3 worm cellular contexts compared by ENCODE assay signal in genomic region chrII:10388041-10388706, ce11.
A peak's percentile ranks its signal among the peaks of the same experiment; 100 is the strongest.
TF ChIP-seq lines count a peak whose summit lies in the region.

No protein-coding gene starts in this region.

TF ChIP-seq in whole organism, L1 larva, 84 proteins besides CTCF, POLR2A, EP300 and RAD21 (continued from another document and continues in another):
- TF ChIP-seq mdl-1 (tag; optimal IDR thresholded peaks at IDR 0.05; lab: Kevin White, UChicago) (peak in 1 of 2 experiments; percentile 44), ztf-11 (tag; optimal IDR thresholded peaks at IDR 0.05; lab: Kevin White, UChicago) (peak in 1 of 2 experiments; percentile 42), nhr-77 (tag; optimal IDR thresholded peaks at IDR 0.05; lab: Kevin White, UChicago) (peak; percentile 37), ama-1 (optimal IDR thresholded peaks at IDR 0.05; lab: Kevin White, UChicago) (peak; percentile 16), ceh-82 (tag; optimal IDR thresholded peaks at IDR 0.05; lab: Kevin White, UChicago) (peak; percentile 70 to 76 (median 73)), isw-1 (GFP tag; IDR thresholded peaks at IDR 0.05; lab: Robert Waterston, UW) (peak; percentile 52), sup-37 (GFP tag; optimal IDR thresholded peaks at IDR 0.05; lab: Kevin White, UChicago) (peak; percentile 13), nhr-237 (tag; optimal IDR thresholded peaks at IDR 0.05; lab: Kevin White, UChicago) (no peak), skn-1 (tag; optimal IDR thresholded peaks at IDR 0.05; lab: Kevin White, UChicago) (peak; percentile 61), pqm-1 (tag; optimal IDR thresholded peaks at IDR 0.05; lab: Kevin White, UChicago) (no peak), swsn-7 (tag; optimal IDR thresholded peaks at IDR 0.05; lab: Kevin White, UChicago) (peak; percentile 80), ets-5 (GFP tag; IDR thresholded peaks at IDR 0.05; lab: Robert Waterston, UW) (no peak), xbp-1 (tag; optimal IDR thresholded peaks at IDR 0.05; lab: Kevin White, UChicago) (peak; percentile 73), nhr-85 (tag; lab: Kevin White, UChicago) (peak; percentile 93), aha-1 (tag; optimal IDR thresholded peaks at IDR 0.05; lab: Kevin White, UChicago) (no peak), mep-1 (tag; optimal IDR thresholded peaks at IDR 0.05; lab: Kevin White, UChicago) (peak; percentile 73), snpc-4 (tag; optimal IDR thresholded peaks at IDR 0.05; lab: Kevin White, UChicago) (peak; percentile 38), ceh-8 (GFP tag; optimal IDR thresholded peaks at IDR 0.05; lab: Kevin White, UChicago) (no peak), nhr-90 (tag; optimal IDR thresholded peaks at IDR 0.05; lab: Kevin White, UChicago; ENCODE audit: poor library complexity) (peak; percentile 70), aly-2 (tag; optimal IDR thresholded peaks at IDR 0.05; lab: Kevin White, UChicago) (no peak), ceh-88 (GFP tag; IDR thresholded peaks at IDR 0.05; lab: Robert Waterston, UW) (0 out of 2 replicates have a peak, but pooled peaks have one; percentile 20), nhr-47 (tag; optimal IDR thresholded peaks at IDR 0.05; lab: Kevin White, UChicago) (peak; percentile 80), C34B4.2 (tag; optimal IDR thresholded peaks at IDR 0.05; lab: Kevin White, UChicago) (no peak), hpl-2 (GFP tag; optimal IDR thresholded peaks at IDR 0.05; lab: Kevin White, UChicago) (no peak), irx-1 (tag; optimal IDR thresholded peaks at IDR 0.05; lab: Kevin White, UChicago) (peak; percentile 49), nhr-19 (GFP tag; conservative IDR thresholded peaks at IDR 0.05; lab: Robert Waterston, UW) (peak; percentile 82), unc-130 (tag; optimal IDR thresholded peaks at IDR 0.05; lab: Kevin White, UChicago) (peak; percentile 46), dsc-1 (tag; optimal IDR thresholded peaks at IDR 0.05; lab: Kevin White, UChicago) (peak; percentile 73), nhr-28 (tag; optimal IDR thresholded peaks at IDR 0.05; lab: Kevin White, UChicago) (no peak), sox-4 (tag; optimal IDR thresholded peaks at IDR 0.05; lab: Kevin White, UChicago) (no peak), unc-86 (tag; optimal IDR thresholded peaks at IDR 0.05; lab: Kevin White, UChicago) (peak; percentile 66), zip-4 (GFP tag; optimal IDR thresholded peaks at IDR 0.05; lab: Kevin White, UChicago) (peak; percentile 19), grh-1 (GFP tag; IDR thresholded peaks at IDR 0.05; lab: Robert Waterston, UW) (peak; percentile 57; the same call in 1 of the 2 replicates), rnt-1 (tag; optimal IDR thresholded peaks at IDR 0.05; lab: Kevin White, UChicago) (peak; percentile 73), nhr-84 (tag; optimal IDR thresholded peaks at IDR 0.05; lab: Kevin White, UChicago) (no peak), C04F5.9 (tag; optimal IDR thresholded peaks at IDR 0.05; lab: Kevin White, UChicago) (peak; percentile 2), unc-30 (tag; optimal IDR thresholded peaks at IDR 0.05; lab: Kevin White, UChicago) (no peak), tlp-1 (tag; optimal IDR thresholded peaks at IDR 0.05; lab: Kevin White, UChicago) (no peak), nhr-71 (tag; optimal IDR thresholded peaks at IDR 0.05; lab: Kevin White, UChicago) (peak; percentile 86), efl-1 (optimal IDR thresholded peaks at IDR 0.05; lab: Kevin White, UChicago) (peak; percentile 45 to 73), efl-1 (GFP tag; optimal IDR thresholded peaks at IDR 0.05 in 1 of 2; lab: Kevin White, UChicago) (peak; percentile 66 to 96), pax-3 (tag; optimal IDR thresholded peaks at IDR 0.05; lab: Kevin White, UChicago) (peak; percentile 54), unc-62 (GFP tag; optimal IDR thresholded peaks at IDR 0.05; lab: Kevin White, UChicago) (no peak), blmp-1 (tag; optimal IDR thresholded peaks at IDR 0.05; lab: Kevin White, UChicago) (peak; percentile 56)

TF ChIP-seq in whole organism, L3 larva, 47 proteins besides CTCF, POLR2A, EP300 and RAD21 (continued from another document):
- TF ChIP-seq nhr-11 (tag; optimal IDR thresholded peaks at IDR 0.05; lab: Kevin White, UChicago) (no peak), nhr-237 (tag; optimal IDR thresholded peaks at IDR 0.05; lab: Kevin White, UChicago) (no peak), unc-39 (tag; optimal IDR thresholded peaks at IDR 0.05; lab: Kevin White, UChicago) (no peak), nhr-23 (tag; optimal IDR thresholded peaks at IDR 0.05; lab: Kevin White, UChicago) (peak; percentile 87), ceh-9 (tag; optimal IDR thresholded peaks at IDR 0.05; lab: Kevin White, UChicago) (no peak), ztf-11 (tag; optimal IDR thresholded peaks at IDR 0.05; lab: Kevin White, UChicago) (no peak), mml-1 (tag; optimal IDR thresholded peaks at IDR 0.05; lab: Kevin White, UChicago) (peak; percentile 69), sea-2 (GFP tag; optimal IDR thresholded peaks at IDR 0.05; lab: Kevin White, UChicago) (no peak), snpc-4 (tag; optimal IDR thresholded peaks at IDR 0.05; lab: Kevin White, UChicago) (no peak), ZK546.5 (tag; optimal IDR thresholded peaks at IDR 0.05; lab: Kevin White, UChicago) (no peak), ztf-4 (tag; optimal IDR thresholded peaks at IDR 0.05; lab: Kevin White, UChicago) (no peak), mdl-1 (tag; optimal IDR thresholded peaks at IDR 0.05; lab: Kevin White, UChicago) (peak; percentile 20), ceh-16 (tag; optimal IDR thresholded peaks at IDR 0.05; lab: Kevin White, UChicago) (no peak), elt-2 (tag; optimal IDR thresholded peaks at IDR 0.05; lab: Kevin White, UChicago) (peak; percentile 55), aly-2 (tag; optimal IDR thresholded peaks at IDR 0.05; lab: Kevin White, UChicago) (no peak), elt-3 (tag; optimal IDR thresholded peaks at IDR 0.05; lab: Kevin White, UChicago) (no peak), lin-39 (tag; optimal IDR thresholded peaks at IDR 0.05; lab: Kevin White, UChicago) (peak; percentile 32), unc-62 (GFP tag; optimal IDR thresholded peaks at IDR 0.05; lab: Kevin White, UChicago) (no peak), nhr-77 (tag; optimal IDR thresholded peaks at IDR 0.05; lab: Kevin White, UChicago) (no peak), nhr-43 (tag; optimal IDR thresholded peaks at IDR 0.05; lab: Kevin White, UChicago; ENCODE audit: poor library complexity, severe bottlenecking) (peak; percentile 63), eor-1 (tag; optimal IDR thresholded peaks at IDR 0.05; lab: Kevin White, UChicago) (no peak), fkh-10 (GFP tag; optimal IDR thresholded peaks at IDR 0.05; lab: Kevin White, UChicago) (no peak), pqm-1 (tag; optimal IDR thresholded peaks at IDR 0.05; lab: Kevin White, UChicago) (no peak), ceh-82 (tag; optimal IDR thresholded peaks at IDR 0.05; lab: Kevin White, UChicago) (peak; percentile 34), skn-1 (tag; optimal IDR thresholded peaks at IDR 0.05; lab: Kevin White, UChicago) (no peak), lin-15B (tag; optimal IDR thresholded peaks at IDR 0.05; lab: Kevin White, UChicago) (peak; percentile 47), jun-1 (tag; optimal IDR thresholded peaks at IDR 0.05; lab: Kevin White, UChicago) (no peak)
TF ChIP-seq in whole organism, L3 larva: peak in this region for 19.

TF ChIP-seq in whole organism, young adult, 124 proteins besides CTCF, POLR2A, EP300 and RAD21 (continued from another document and continues in another):
- TF ChIP-seq Y67H2A.10 (GFP tag; conservative IDR thresholded peaks at IDR 0.05; lab: Robert Waterston, UW) (no peak), let-607 (tag; optimal IDR thresholded peaks at IDR 0.05; lab: Kevin White, UChicago) (peak in 1 of 2 experiments; percentile 35), lsl-1 (GFP tag; optimal IDR thresholded peaks at IDR 0.05; lab: Kevin White, UChicago) (peak; percentile 57), zim-3 (tag; optimal IDR thresholded peaks at IDR 0.05; lab: Kevin White, UChicago) (no peak), cebp-2 (GFP tag; IDR thresholded peaks at IDR 0.05; lab: Robert Waterston, UW) (no peak), xnd-1 (tag; optimal IDR thresholded peaks at IDR 0.05; lab: Kevin White, UChicago) (no peak), repo-1 (tag; optimal IDR thresholded peaks at IDR 0.05; lab: Kevin White, UChicago) (peak; percentile 56), C06A6.2 (GFP tag; conservative IDR thresholded peaks at IDR 0.05; lab: Robert Waterston, UW) (0 out of 2 replicates have a peak, but pooled peaks have one; percentile 25), nfyb-1 (GFP tag; IDR thresholded peaks at IDR 0.05; lab: Robert Waterston, UW) (0 out of 2 replicates have a peak, but pooled peaks have one; percentile 14), F22D6.2 (tag; optimal IDR thresholded peaks at IDR 0.05; lab: Kevin White, UChicago) (no peak), madf-3 (GFP tag; IDR thresholded peaks at IDR 0.05; lab: Robert Waterston, UW) (no peak), nhr-90 (tag; optimal IDR thresholded peaks at IDR 0.05; lab: Kevin White, UChicago) (no peak), lin-40 (tag; optimal IDR thresholded peaks at IDR 0.05; lab: Kevin White, UChicago) (peak; percentile 59), hsf-1 (GFP tag; IDR thresholded peaks at IDR 0.05; lab: Robert Waterston, UW) (no peak), bed-2 (GFP tag; IDR thresholded peaks at IDR 0.05; lab: Robert Waterston, UW) (no peak), B0035.1 (tag; optimal IDR thresholded peaks at IDR 0.05; lab: Kevin White, UChicago) (peak; percentile 11), T07F8.4 (tag; optimal IDR thresholded peaks at IDR 0.05; lab: Kevin White, UChicago) (no peak), sea-2 (GFP tag; IDR thresholded peaks at IDR 0.05; lab: Robert Waterston, UW) (no peak), pbrm-1 (GFP tag; IDR thresholded peaks at IDR 0.05; lab: Robert Waterston, UW) (peak; percentile 23; the same call in 1 of the 2 replicates), bed-1 (GFP tag; IDR thresholded peaks at IDR 0.05; lab: Robert Waterston, UW) (no peak), D2030.7 (GFP tag; IDR thresholded peaks at IDR 0.05; lab: Robert Waterston, UW) (peak; percentile 56), mes-4 (tag; optimal IDR thresholded peaks at IDR 0.05; lab: Kevin White, UChicago) (no peak), hlh-26 (GFP tag; conservative IDR thresholded peaks at IDR 0.05; lab: Robert Waterston, UW) (no peak), ztf-26 (tag; optimal IDR thresholded peaks at IDR 0.05; lab: Kevin White, UChicago) (no peak), F55B11.4 (tag; optimal IDR thresholded peaks at IDR 0.05; lab: Kevin White, UChicago; ENCODE audit: borderline replicate concordance, insufficient read depth) (no peak), F57A8.1 (GFP tag; optimal IDR thresholded peaks at IDR 0.05; lab: Kevin White, UChicago) (no peak), ztf-6 (GFP tag; IDR thresholded peaks at IDR 0.05; lab: Robert Waterston, UW) (no peak), T26A5.8 (tag; optimal IDR thresholded peaks at IDR 0.05; lab: Kevin White, UChicago) (no peak), snpc-3.4 (tag; optimal IDR thresholded peaks at IDR 0.05; lab: Kevin White, UChicago) (peak; percentile 36), F49E8.2 (tag; optimal IDR thresholded peaks at IDR 0.05; lab: Kevin White, UChicago; ENCODE audit: insufficient read depth) (peak; percentile 28), attf-3 (GFP tag; conservative IDR thresholded peaks at IDR 0.05; lab: Robert Waterston, UW) (peak; percentile 56; the same call in 1 of the 2 replicates), B0019.2 (GFP tag; conservative IDR thresholded peaks at IDR 0.05; lab: Robert Waterston, UW) (peak; percentile 72), nfya-1 (tag; optimal IDR thresholded peaks at IDR 0.05; lab: Kevin White, UChicago; ENCODE audit: borderline replicate concordance, insufficient read depth) (no peak), ceh-40 (GFP tag; IDR thresholded peaks at IDR 0.05; lab: Robert Waterston, UW) (no peak), snpc-4 (GFP tag; optimal IDR thresholded peaks at IDR 0.05; lab: Kevin White, UChicago) (no peak), snpc-4 (tag; optimal IDR thresholded peaks at IDR 0.05; lab: Kevin White, UChicago) (peak in 3 of 4 experiments; percentile 30 to 49 (median 43)), tbx-9 (tag; optimal IDR thresholded peaks at IDR 0.05; lab: Kevin White, UChicago; ENCODE audit: borderline replicate concordance) (no peak), C17E4.6 (GFP tag; IDR thresholded peaks at IDR 0.05; lab: Robert Waterston, UW) (no peak), mcd-1 (GFP tag; IDR thresholded peaks at IDR 0.05; lab: Robert Waterston, UW) (peak; percentile 46; the same call in 1 of the 2 replicates), hlh-12 (tag; optimal IDR thresholded peaks at IDR 0.05; lab: Kevin White, UChicago) (no peak), attf-5 (GFP tag; optimal IDR thresholded peaks at IDR 0.05; lab: Kevin White, UChicago) (peak; percentile 82), egrh-3 (GFP tag; IDR thresholded peaks at IDR 0.05; lab: Robert Waterston, UW) (no peak), nhr-80 (tag; optimal IDR thresholded peaks at IDR 0.05; lab: Kevin White, UChicago) (peak; percentile 26), nhr-120 (GFP tag; IDR thresholded peaks at IDR 0.05; lab: Robert Waterston, UW) (no peak), atf-7 (tag; optimal IDR thresholded peaks at IDR 0.05; lab: Kevin White, UChicago) (no peak), ceh-58 (GFP tag; IDR thresholded peaks at IDR 0.05; lab: Robert Waterston, UW) (no peak), nfya-2 (GFP tag; IDR thresholded peaks at IDR 0.05; lab: Robert Waterston, UW) (no peak), ztf-18 (tag; optimal IDR thresholded peaks at IDR 0.05; lab: Kevin White, UChicago) (peak; percentile 45), tbp1 (GFP tag; optimal IDR thresholded peaks at IDR 0.05; lab: Kevin White, UChicago) (peak; percentile 58), madf-6 (GFP tag; IDR thresholded peaks at IDR 0.05; lab: Robert Waterston, UW) (peak; percentile 66), B0336.3 (GFP tag; IDR thresholded peaks at IDR 0.05; lab: Robert Waterston, UW) (peak; percentile 39; the same call in 1 of the 2 replicates), ztf-22 (GFP tag; optimal IDR thresholded peaks at IDR 0.05; lab: Kevin White, UChicago) (no peak), efl-1 (GFP tag; optimal IDR thresholded peaks at IDR 0.05; lab: Kevin White, UChicago) (peak; percentile 2), akir-1 (GFP tag; optimal IDR thresholded peaks at IDR 0.05; lab: Kevin White, UChicago) (no peak), ceh-27 (GFP tag; optimal IDR thresholded peaks at IDR 0.05; lab: Kevin White, UChicago) (peak; percentile 0), somi-1 (GFP tag; optimal IDR thresholded peaks at IDR 0.05; lab: Kevin White, UChicago) (no peak), madf-10 (tag; optimal IDR thresholded peaks at IDR 0.05; lab: Kevin White, UChicago) (peak; percentile 46), zfh-2 (GFP tag; conservative IDR thresholded peaks at IDR 0.05; lab: Robert Waterston, UW) (no peak), ccch-3 (GFP tag; optimal IDR thresholded peaks at IDR 0.05; lab: Kevin White, UChicago) (no peak), Y53G8AR.9 (GFP tag; conservative IDR thresholded peaks at IDR 0.05; lab: Robert Waterston, UW) (no peak), attf-6 (GFP tag; IDR thresholded peaks at IDR 0.05; lab: Robert Waterston, UW) (no peak), cebp-1 (GFP tag; IDR thresholded peaks at IDR 0.05; lab: Robert Waterston, UW) (no peak), cebp-1 (tag; optimal IDR thresholded peaks at IDR 0.05; lab: Kevin White, UChicago) (peak; percentile 68), chd-7 (tag; optimal IDR thresholded peaks at IDR 0.05; lab: Kevin White, UChicago) (peak; percentile 33), let-526 (GFP tag; IDR thresholded peaks at IDR 0.05; lab: Robert Waterston, UW) (0 out of 2 replicates have a peak, but pooled peaks have one; percentile 26), snpc-1.1 (tag; optimal IDR thresholded peaks at IDR 0.05; lab: Kevin White, UChicago; ENCODE audit: insufficient read depth) (peak; percentile 20), F57C9.4 (tag; optimal IDR thresholded peaks at IDR 0.05; lab: Kevin White, UChicago) (no peak), ceh-91 (GFP tag; IDR thresholded peaks at IDR 0.05; lab: Robert Waterston, UW) (no peak), Y79H2A.3 (GFP tag; conservative IDR thresholded peaks at IDR 0.05; lab: Robert Waterston, UW) (no peak), sptf-2 (GFP tag; optimal IDR thresholded peaks at IDR 0.05; lab: Kevin White, UChicago) (no peak), tlf-1 (GFP tag; optimal IDR thresholded peaks at IDR 0.05; lab: Kevin White, UChicago) (peak; percentile 70), lin-26 (GFP tag; IDR thresholded peaks at IDR 0.05; lab: Robert Waterston, UW) (no peak)
